Worm (Caenorhabditis elegans): Measurements from ENCODE around the gene Y56A3A.41.

DNA sequence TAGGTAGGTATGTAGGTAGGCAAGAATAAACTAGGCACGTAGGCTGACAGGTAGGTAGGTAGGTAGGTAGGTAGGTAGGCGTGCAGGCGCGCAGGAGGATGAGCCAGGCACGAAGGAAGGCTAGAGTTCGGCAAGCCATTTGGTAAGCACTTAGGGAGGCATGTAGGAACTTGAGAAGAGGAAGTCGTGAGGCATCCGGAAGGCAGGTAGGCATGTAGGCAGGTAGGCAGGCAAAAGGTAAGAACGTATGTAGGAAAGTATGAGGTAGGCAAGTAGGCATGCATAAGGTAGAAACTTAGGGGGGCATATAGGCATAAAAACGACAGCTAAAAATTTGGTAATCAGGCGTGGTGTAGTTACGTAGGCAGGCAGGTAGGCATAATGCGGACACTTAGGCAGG lies 16.7 kb downstream of the Y56A3A.41 start:
- no peak for TF ChIP-seq tbx-11 (GFP tag; IDR thresholded peaks at IDR 0.05)
- no peak for TF ChIP-seq ama-1 (optimal IDR thresholded peaks at IDR 0.05)
- TF ChIP-seq hmg-4 (GFP tag; optimal IDR thresholded peaks at IDR 0.05), result no peak
- TF ChIP-seq pes-1 (GFP tag; IDR thresholded peaks at IDR 0.05), result no peak
- TF ChIP-seq tbx-37 (GFP tag; conservative IDR thresholded peaks at IDR 0.05), result no peak

Data from whole organism, early embryonic.